Worm (Caenorhabditis elegans) whole organism, L2 larva: Measurements from ENCODE around the gene fbxa-189.

Source experiments
- R02D3.7 ChIP-seq: fragments of 150-350 bp; optimal IDR thresholded peaks from 2 replicates; lab custom pipeline; 2014; ENCODE audit warnings: missing biosample characterization, missing genetic modification characterization
- ZK546.5 ChIP-seq: sonication (generic microtip); optimal IDR thresholded peaks from 2 replicates; lab custom pipeline; 2017; ENCODE audit warnings: missing biosample characterization, missing genetic modification characterization
- alr-1 ChIP-seq: fragments of 150-350 bp; optimal IDR thresholded peaks from 2 replicates; lab custom pipeline; 2014; ENCODE audit warnings: missing biosample characterization, missing genetic modification characterization
- aly-2 ChIP-seq: fragments of 150-350 bp; optimal IDR thresholded peaks from 2 replicates; lab custom pipeline; 2014; ENCODE audit warnings: missing biosample characterization, missing genetic modification characterization
- ama-1 ChIP-seq: fragments of 150-350 bp; optimal IDR thresholded peaks from 2 replicates; lab custom pipeline; 2018; ENCODE audit warnings: inconsistent platforms
- egl-27 ChIP-seq: sonication (generic microtip); optimal IDR thresholded peaks from 3 replicates; lab custom pipeline; 2017; ENCODE audit warnings: missing biosample characterization, missing genetic modification reagents, missing genetic modification characterization
- elt-3 ChIP-seq: sonication (generic microtip); optimal IDR thresholded peaks from 2 replicates; lab custom pipeline; 2017; ENCODE audit warnings: missing biosample characterization, missing genetic modification characterization
- lin-13 ChIP-seq: fragments of 150-350 bp; optimal IDR thresholded peaks from 2 replicates; lab custom pipeline; 2014; ENCODE audit warnings: missing biosample characterization, missing genetic modification reagents, missing genetic modification characterization
- lsy-2 ChIP-seq, 2 experiments: fragments of 150-350 bp in 1 of 2; sonication (generic microtip) in 1 of 2; optimal IDR thresholded peaks; 2 replicates each; lab custom pipeline; 2014 to 2017; ENCODE audit warnings: missing biosample characterization in 2 of 2, missing genetic modification characterization in 2 of 2
- nhr-10 ChIP-seq: sonication (generic microtip); optimal IDR thresholded peaks from 2 replicates; lab custom pipeline; 2017; ENCODE audit warnings: missing biosample characterization, missing genetic modification characterization
- nhr-11 ChIP-seq: fragments of 150-350 bp; optimal IDR thresholded peaks from 2 replicates; lab custom pipeline; 2014; ENCODE audit warnings: missing biosample characterization, missing genetic modification characterization
- nhr-237 ChIP-seq: fragments of 150-350 bp; optimal IDR thresholded peaks from 2 replicates; lab custom pipeline; 2014; ENCODE audit warnings: missing biosample characterization, missing genetic modification characterization
- unc-55 ChIP-seq: fragments of 150-350 bp; sonication (generic microtip); optimal IDR thresholded peaks from 3 replicates; lab custom pipeline; 2014; ENCODE audit warnings: missing biosample characterization, missing genetic modification reagents, missing genetic modification characterization

DNA sequence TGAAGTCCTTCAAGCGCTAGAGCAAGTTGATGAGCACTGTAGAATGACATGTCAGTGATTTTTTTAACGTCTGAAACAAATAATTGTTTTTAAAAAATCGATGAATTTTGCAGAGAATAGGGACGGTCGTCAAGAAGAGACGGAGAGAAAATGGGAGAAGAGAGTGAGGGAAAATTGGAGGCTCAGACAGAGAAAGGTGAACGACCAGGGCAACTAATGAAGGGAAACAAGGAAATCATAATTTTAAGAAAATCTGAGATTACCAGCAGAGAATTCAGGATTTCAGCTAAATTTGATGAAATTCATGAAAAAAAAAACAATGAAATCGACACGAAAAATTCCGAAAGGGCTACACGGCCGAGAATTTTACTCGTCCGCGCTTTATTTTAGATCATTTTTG is 30.0 kb upstream of the fbxa-189 start, which contains the start of gene F31E9.6:
- TF ChIP-seq elt-3 (tag; lab: Kevin White, UChicago) (no peak), ZK546.5 (tag; lab: Kevin White, UChicago) (no peak), aly-2 (tag; lab: Kevin White, UChicago) (no peak), lin-13 (GFP tag; lab: Kevin White, UChicago) (no peak), nhr-10 (no peak), nhr-11 (tag; lab: Kevin White, UChicago) (no peak), egl-27 (tag; lab: Kevin White, UChicago) (no peak), ama-1 (no peak), unc-55 (GFP tag; lab: Kevin White, UChicago) (no peak), alr-1 (no peak), nhr-237 (no peak), R02D3.7 (tag; lab: Kevin White, UChicago) (no peak), lsy-2 (tag; optimal IDR thresholded peaks at IDR 0.05; lab: Kevin White, UChicago) (no peak)
